Fruit fly (Drosophila melanogaster): ENCODE data around the gene CG14455.

Gene CG14455

dm6 chr3L:22647627-22648026 lies 39.3 kb downstream of the CG14455 start, which contains the start of gene CG33769:
Gene CG33769, plus strand, starts transcription at chr3L:22647927.
- no peak for TF ChIP-seq insv (optimal IDR thresholded peaks at IDR 0.05)
- TF ChIP-seq h (optimal IDR thresholded peaks at IDR 0.05) = no peak
- TF ChIP-seq psq (optimal IDR thresholded peaks at IDR 0.05) = no peak
- no peak for TF ChIP-seq Myc (optimal IDR thresholded peaks at IDR 0.05)
- TF ChIP-seq Sin3A (optimal IDR thresholded peaks at IDR 0.05) = no peak
- TF ChIP-seq ttk (optimal IDR thresholded peaks at IDR 0.05) = no peak

- no peak for TF ChIP-seq psq (optimal IDR thresholded peaks at IDR 0.05)
Measured at dm6 chr3L:22646863-22647262, 40.0 kb downstream of the CG14455 start, which contains the start of gene CG33768. Gene CG33768, plus strand, starts transcription at chr3L:22647163.

- TF ChIP-seq insv (optimal IDR thresholded peaks at IDR 0.05) = no peak
- no peak for TF ChIP-seq psq (optimal IDR thresholded peaks at IDR 0.05)
- TF ChIP-seq ttk (optimal IDR thresholded peaks at IDR 0.05) = no peak
- TF ChIP-seq Myc (optimal IDR thresholded peaks at IDR 0.05) = no peak
- no peak for TF ChIP-seq h (optimal IDR thresholded peaks at IDR 0.05)
Measured at dm6 chr3L:22646007-22646406, 40.9 kb downstream of the CG14455 start, which contains the start of gene CG33767. Gene CG33767, plus strand, starts transcription at chr3L:22646307.

- TF ChIP-seq Myc (optimal IDR thresholded peaks at IDR 0.05) = no peak
- no peak for TF ChIP-seq h (optimal IDR thresholded peaks at IDR 0.05)
- TF ChIP-seq psq (optimal IDR thresholded peaks at IDR 0.05) = no peak
- TF ChIP-seq Sin3A (optimal IDR thresholded peaks at IDR 0.05) = no peak
- TF ChIP-seq insv (optimal IDR thresholded peaks at IDR 0.05) = no peak
- no peak for TF ChIP-seq ttk (optimal IDR thresholded peaks at IDR 0.05)
Measured at dm6 chr3L:22645327-22645726, 41.6 kb downstream of the CG14455 start, which contains the start of gene CG33766. Gene CG33766, plus strand, starts transcription at chr3L:22645627.

dm6 chr3L:22642276-22642900 lies 44.5 kb downstream of the CG14455 start:
- no peak for TF ChIP-seq h (optimal IDR thresholded peaks at IDR 0.05)
- no peak for TF ChIP-seq insv (optimal IDR thresholded peaks at IDR 0.05)
- no peak for TF ChIP-seq Sin3A (optimal IDR thresholded peaks at IDR 0.05)
- no peak for TF ChIP-seq ttk (optimal IDR thresholded peaks at IDR 0.05)
- TF ChIP-seq psq (optimal IDR thresholded peaks at IDR 0.05) = no peak
- TF ChIP-seq Myc (optimal IDR thresholded peaks at IDR 0.05) = no peak

- TF ChIP-seq Sin3A (optimal IDR thresholded peaks at IDR 0.05) (no peak), Myc (optimal IDR thresholded peaks at IDR 0.05) (no peak), ttk (optimal IDR thresholded peaks at IDR 0.05) (no peak), h (optimal IDR thresholded peaks at IDR 0.05) (no peak), insv (optimal IDR thresholded peaks at IDR 0.05) (no peak), psq (optimal IDR thresholded peaks at IDR 0.05) (no peak)
Measured at dm6 chr3L:22637866-22638534, 48.9 kb downstream of the CG14455 start, which contains the start of gene CG14459. Gene CG14459, minus strand, starts transcription at chr3L:22637916.

Measured in Kc167 (cell line).